Worm (Caenorhabditis elegans) whole organism, L4/young adult: ENCODE measurements around the gene enu-3.5.

Experiments used
- W03F9.2 ChIP-seq: fragments of 150-350 bp; optimal IDR thresholded peaks from 2 replicates; lab custom pipeline; 2014; ENCODE audit warnings: missing biosample characterization, missing genetic modification characterization
- dao-5 ChIP-seq: sonication (generic microtip); optimal IDR thresholded peaks from 2 replicates; lab custom pipeline; 2016; ENCODE audit warnings: missing genotype, missing genetic modification characterization, moderate library complexity, missing compliant biosample characterization
- him-1 ChIP-seq: sonication (generic microtip); optimal IDR thresholded peaks from 2 replicates; lab custom pipeline; 2016; ENCODE audit warnings: missing genotype, missing genetic modification reagents, missing genetic modification characterization, missing compliant biosample characterization

ce11 chrIII:12829068-12829467 is 48.9 kb upstream of the enu-3.5 start, which contains the start of gene Y37D8A.3:
- TF ChIP-seq W03F9.2 (tag; lab: Kevin White, UChicago), result no peak
- no peak for TF ChIP-seq him-1 (tag; lab: Kevin White, UChicago)
- TF ChIP-seq dao-5 (tag; lab: Kevin White, UChicago), result no peak
